Fruit fly (Drosophila melanogaster) whole organism, pupa: ENCODE results near the gene baf.

Source experiments
- CG10348 ChIP-seq: fragments of 200-800 bp; sonication (Bioruptor generic); IDR thresholded peaks from 2 replicates; pipeline ENCODE4 v1.3.6; 2022; ENCODE audit warnings: missing biosample characterization, missing genetic modification characterization
- CG12605 ChIP-seq: fragments of 200-800 bp; sonication (Bioruptor generic); IDR thresholded peaks from 2 replicates; pipeline ENCODE4 v1.3.6; 2022; ENCODE audit warnings: missing biosample characterization, missing genetic modification characterization
- CG13204 ChIP-seq: fragments of 200-800 bp; sonication (Bioruptor generic); optimal IDR thresholded peaks from 2 replicates; lab custom pipeline; 2018; ENCODE audit warnings: missing biosample characterization, mild to moderate bottlenecking, missing genetic modification characterization, moderate library complexity
- CG15710 ChIP-seq: fragments of 200-800 bp; sonication (Bioruptor generic); optimal IDR thresholded peaks from 2 replicates; lab custom pipeline; 2018; ENCODE audit warnings: missing biosample characterization, mild to moderate bottlenecking, missing genetic modification characterization, moderate library complexity
- CG32121 ChIP-seq: fragments of 200-800 bp; sonication (Bioruptor generic); IDR thresholded peaks from 2 replicates; pipeline ENCODE4 v1.3.6; 2022; ENCODE audit warnings: missing biosample characterization, missing genetic modification characterization
- CG4496 ChIP-seq: fragments of 200-800 bp; sonication (Bioruptor generic); IDR thresholded peaks from 3 replicates; pipeline ENCODE4 v1.3.6; 2022; ENCODE audit warnings: missing biosample characterization, missing genetic modification characterization
- CG9948 ChIP-seq: fragments of 200-800 bp; sonication (Bioruptor generic); optimal IDR thresholded peaks from 2 replicates; lab custom pipeline; 2018; ENCODE audit warnings: missing biosample characterization, mild to moderate bottlenecking, missing genetic modification characterization, moderate library complexity
- D1 ChIP-seq: fragments of 200-800 bp; sonication (Bioruptor generic); optimal IDR thresholded peaks from 2 replicates; lab custom pipeline; 2018; ENCODE audit warnings: missing biosample characterization, mild to moderate bottlenecking, missing genetic modification characterization, moderate library complexity
- Ets98B ChIP-seq: fragments of 200-800 bp; sonication (Bioruptor generic); IDR thresholded peaks from 2 replicates; pipeline ENCODE4 v1.3.6; 2022; ENCODE audit warnings: missing biosample characterization, missing genetic modification characterization
- Pif1A ChIP-seq: fragments of 200-800 bp; sonication (Bioruptor generic); optimal IDR thresholded peaks from 3 replicates; lab custom pipeline; 2016; ENCODE audit warnings: missing biosample characterization, missing genetic modification characterization
- Pif1B ChIP-seq: fragments of 200-800 bp; sonication (Bioruptor generic); optimal IDR thresholded peaks from 3 replicates; lab custom pipeline; 2016; ENCODE audit warnings: missing biosample characterization, missing genetic modification characterization

dm6 chr2L:8001694-8002627 lies 27.3 kb upstream of the baf start:
- TF ChIP-seq CG13204 (GFP tag; lab: Kevin White, UChicago) (peak; percentile 46), CG12605 (GFP tag; lab: Robert Waterston, UW) (peak; percentile 87), CG32121 (peak; percentile 90), Ets98B (peak; percentile 88), Pif1A (GFP tag; lab: Kevin White, UChicago) (peak; percentile 92), CG4496 (GFP tag; lab: Robert Waterston, UW) (peak; percentile 84), D1 (peak; percentile 75), Pif1B (GFP tag; lab: Kevin White, UChicago) (peak; percentile 85), CG15710 (peak; percentile 83), CG9948 (tag; lab: Kevin White, UChicago) (peak; percentile 91), CG10348 (GFP tag; lab: Robert Waterston, UW) (peak; percentile 65; the same call in 1 of the 2 replicates)
